Worm (Caenorhabditis elegans): ENCODE measurements around the gene sma-6.

sma-6 gene

DNA sequence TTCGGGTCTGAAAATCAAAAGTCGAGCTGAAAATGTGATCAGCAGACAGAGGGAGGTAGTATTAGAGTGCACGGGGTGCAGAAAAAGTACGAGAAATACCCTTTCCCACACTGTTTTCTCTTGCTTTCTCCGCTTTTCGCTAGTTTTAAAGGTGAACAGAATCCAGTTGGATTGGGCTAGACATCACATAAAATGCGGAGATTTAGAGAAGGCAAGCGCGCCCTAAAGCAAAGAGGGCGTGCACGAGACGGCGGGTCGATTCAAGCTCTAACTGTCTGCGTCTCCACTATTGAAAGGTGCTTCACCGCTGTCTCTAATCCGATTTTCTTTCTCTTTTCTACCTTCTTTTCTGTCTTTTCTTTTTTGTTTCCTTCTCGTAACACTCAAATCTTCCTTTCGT is 45.8 kb downstream of the sma-6 start:
- no peak for TF ChIP-seq lim-6 (tag; optimal IDR thresholded peaks at IDR 0.05)
- no peak for TF ChIP-seq fax-1 (tag; optimal IDR thresholded peaks at IDR 0.05)
- TF ChIP-seq ceh-2 (tag; optimal IDR thresholded peaks at IDR 0.05): no peak
- peak; percentile 0 for TF ChIP-seq eyg-1 (tag; optimal IDR thresholded peaks at IDR 0.05)
- peak; percentile 78 for TF ChIP-seq ceh-31 (tag; optimal IDR thresholded peaks at IDR 0.05)
- TF ChIP-seq pha-4 (tag; optimal IDR thresholded peaks at IDR 0.05): no peak
- peak; percentile 26 for TF ChIP-seq rnt-1 (tag; optimal IDR thresholded peaks at IDR 0.05)
- TF ChIP-seq gmeb-2 (tag; optimal IDR thresholded peaks at IDR 0.05): no peak
- no peak for TF ChIP-seq madf-2 (tag; optimal IDR thresholded peaks at IDR 0.05)
- TF ChIP-seq dve-1 (tag; optimal IDR thresholded peaks at IDR 0.05): peak; percentile 63
- no peak for TF ChIP-seq pag-3 (tag; optimal IDR thresholded peaks at IDR 0.05; ENCODE audit: borderline replicate concordance)
- peak; percentile 64 for TF ChIP-seq ceh-18 (tag; optimal IDR thresholded peaks at IDR 0.05)
- TF ChIP-seq pax-1 (tag; optimal IDR thresholded peaks at IDR 0.05): peak; percentile 79
- no peak for TF ChIP-seq C38D4.7 (GFP tag; optimal IDR thresholded peaks at IDR 0.05)
- no peak for TF ChIP-seq T23F11.4 (GFP tag; optimal IDR thresholded peaks at IDR 0.05)
- no peak for TF ChIP-seq pha-2 (tag; optimal IDR thresholded peaks at IDR 0.05)
- no peak for TF ChIP-seq F13H6.1 (tag; optimal IDR thresholded peaks at IDR 0.05)
- peak; percentile 48 for TF ChIP-seq ceh-48 (tag; optimal IDR thresholded peaks at IDR 0.05)
- no peak for TF ChIP-seq unc-3 (GFP tag; conservative IDR thresholded peaks at IDR 0.05)
- TF ChIP-seq unc-3 (tag; optimal IDR thresholded peaks at IDR 0.05): no peak
- TF ChIP-seq nfya-1 (tag; optimal IDR thresholded peaks at IDR 0.05): peak; percentile 75
- no peak for TF ChIP-seq ceh-22 (tag; optimal IDR thresholded peaks at IDR 0.05)
- peak; percentile 98 for TF ChIP-seq hlh-30 (tag; optimal IDR thresholded peaks at IDR 0.05; ENCODE audit: insufficient read depth)
- peak; percentile 71 for TF ChIP-seq tbx-2 (tag; optimal IDR thresholded peaks at IDR 0.05)
- TF ChIP-seq nhr-11 (tag; optimal IDR thresholded peaks at IDR 0.05): no peak
- no peak for TF ChIP-seq dmd-4 (tag; optimal IDR thresholded peaks at IDR 0.05; ENCODE audit: borderline replicate concordance)
- peak; percentile 96 for TF ChIP-seq unc-42 (tag; optimal IDR thresholded peaks at IDR 0.05)
- TF ChIP-seq ref-2 (tag; optimal IDR thresholded peaks at IDR 0.05): peak; percentile 40
- no peak for TF ChIP-seq sox-4 (tag; optimal IDR thresholded peaks at IDR 0.05)
- TF ChIP-seq unc-55 (GFP tag; optimal IDR thresholded peaks at IDR 0.05): peak; percentile 86
- peak; percentile 52 for TF ChIP-seq ets-4 (tag; optimal IDR thresholded peaks at IDR 0.05)

DNA sequence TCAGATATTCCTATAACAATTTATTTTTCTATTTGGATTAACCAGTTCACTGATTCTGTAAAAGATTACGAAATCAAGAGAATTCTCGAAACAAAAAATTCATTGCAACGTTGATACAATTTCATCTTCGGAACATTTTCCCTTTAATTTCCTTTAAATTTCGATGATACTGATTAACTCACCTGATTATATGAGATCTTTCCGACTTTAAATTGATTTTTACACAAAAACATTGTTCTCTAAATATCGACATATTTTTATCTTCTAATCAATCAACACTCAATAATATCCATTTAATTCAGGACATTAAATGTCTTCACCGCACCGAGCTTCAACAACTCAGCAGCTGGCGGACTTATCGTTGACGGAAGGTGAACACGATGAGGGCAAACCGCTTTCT is 46.7 kb downstream of the sma-6 start, which contains the start of gene lin-23:
Gene lin-23 (plus strand): TSS at position 301 of the 400 bp plus-strand sequence.
- TF ChIP-seq rnt-1 (tag; optimal IDR thresholded peaks at IDR 0.05) (no peak), ama-1 (optimal IDR thresholded peaks at IDR 0.05) (no peak), ztf-16 (tag; optimal IDR thresholded peaks at IDR 0.05) (no peak), T23F11.4 (GFP tag; optimal IDR thresholded peaks at IDR 0.05) (no peak), ceh-18 (tag; optimal IDR thresholded peaks at IDR 0.05) (no peak), ets-4 (tag; optimal IDR thresholded peaks at IDR 0.05) (no peak), ceh-31 (tag; optimal IDR thresholded peaks at IDR 0.05) (no peak), ceh-34 (tag; optimal IDR thresholded peaks at IDR 0.05) (no peak), sdc-2 (tag; optimal IDR thresholded peaks at IDR 0.05) (no peak), dve-1 (tag; optimal IDR thresholded peaks at IDR 0.05) (no peak), lin-11 (tag; optimal IDR thresholded peaks at IDR 0.05) (no peak), ahr-1 (tag; optimal IDR thresholded peaks at IDR 0.05) (no peak), ceh-45 (GFP tag; IDR thresholded peaks at IDR 0.05) (no peak)

DNA sequence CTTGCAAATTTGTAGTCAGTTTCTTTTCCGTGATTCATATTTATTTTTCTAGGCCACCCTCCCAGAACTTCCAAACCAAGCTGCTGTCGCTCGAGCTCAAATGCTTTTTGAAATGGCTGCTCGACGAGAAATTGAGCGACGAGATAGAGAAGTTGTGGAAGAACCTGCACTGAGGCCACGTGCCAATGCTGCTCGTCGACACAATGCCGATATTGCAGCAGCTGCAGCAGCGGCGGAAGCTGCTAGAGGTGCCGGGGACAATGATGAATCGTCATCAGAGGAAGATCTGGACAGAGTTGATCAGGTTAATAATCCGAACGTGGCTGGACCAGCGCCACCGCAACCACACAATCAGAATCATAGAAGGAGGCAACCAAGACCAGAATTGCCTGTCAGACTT is 49.1 kb downstream of the sma-6 start:
- no peak for TF ChIP-seq mec-3 (tag; optimal IDR thresholded peaks at IDR 0.05; ENCODE audit: borderline replicate concordance)
- TF ChIP-seq nfya-1 (tag; optimal IDR thresholded peaks at IDR 0.05): no peak

DNA sequence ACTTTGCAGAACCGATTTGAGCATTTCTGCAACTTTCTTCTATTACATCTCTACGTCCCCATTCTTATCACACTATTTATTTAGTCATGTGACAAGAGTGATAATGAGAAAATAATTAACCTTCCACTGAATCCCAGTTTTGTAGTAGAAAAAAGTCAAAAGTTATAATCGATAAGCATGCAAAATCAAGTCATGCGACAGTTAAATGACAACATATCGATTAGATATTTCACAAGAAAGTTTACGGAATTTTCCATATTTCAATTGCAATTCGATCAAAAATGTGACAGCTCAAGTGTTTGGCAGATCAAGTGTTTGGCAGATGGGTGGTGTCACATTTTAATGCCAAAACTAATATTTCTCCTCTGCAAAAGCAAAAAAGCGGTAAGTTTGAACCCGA is 50.4 kb downstream of the sma-6 start:
- TF ChIP-seq pag-3 (tag; optimal IDR thresholded peaks at IDR 0.05; ENCODE audit: borderline replicate concordance): no peak
- no peak for TF ChIP-seq hlh-6 (tag; optimal IDR thresholded peaks at IDR 0.05)
- no peak for TF ChIP-seq sox-4 (tag; optimal IDR thresholded peaks at IDR 0.05)
- TF ChIP-seq ttx-3 (tag; optimal IDR thresholded peaks at IDR 0.05): no peak
- TF ChIP-seq mec-3 (tag; optimal IDR thresholded peaks at IDR 0.05; ENCODE audit: borderline replicate concordance): no peak
- TF ChIP-seq elt-2 (tag; optimal IDR thresholded peaks at IDR 0.05): no peak
- TF ChIP-seq ref-2 (tag; optimal IDR thresholded peaks at IDR 0.05): no peak

Data from whole organism, late embryonic.